Worm (Caenorhabditis elegans): ENCODE measurements around the gene ergo-1.

ergo-1 gene

DNA sequence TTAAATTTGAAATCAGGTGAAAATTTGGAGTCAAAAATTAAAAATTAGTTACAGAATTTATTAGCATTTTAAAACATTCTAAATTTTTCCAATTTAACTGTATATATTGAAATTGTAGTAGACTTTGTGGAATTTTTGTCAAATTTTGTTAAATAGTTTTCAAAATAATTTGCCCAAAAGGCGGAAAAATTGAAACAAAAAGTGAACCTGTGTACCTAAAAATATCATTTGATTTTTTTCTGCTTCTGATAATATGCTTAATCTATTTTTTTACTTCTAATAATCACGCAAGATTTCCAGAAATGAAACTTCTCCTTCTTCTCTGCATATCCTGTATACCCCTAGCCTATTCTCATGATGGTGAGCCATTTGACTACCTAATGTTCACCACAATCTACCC lies 52.7 kb downstream of the ergo-1 start, which contains the start of gene rnst-2:
Gene rnst-2, plus strand, starts transcription at position 301 of the 400 bp plus-strand sequence.
- no peak for TF ChIP-seq ama-1 (optimal IDR thresholded peaks at IDR 0.05)
- no peak for TF ChIP-seq pha-4 (tag; optimal IDR thresholded peaks at IDR 0.05)
- no peak for TF ChIP-seq npax-4 (tag; optimal IDR thresholded peaks at IDR 0.05)
- TF ChIP-seq tbx-7 (tag; optimal IDR thresholded peaks at IDR 0.05) = no peak
- no peak for TF ChIP-seq ceh-6 (GFP tag; optimal IDR thresholded peaks at IDR 0.05)
- no peak for TF ChIP-seq sdc-2 (tag; optimal IDR thresholded peaks at IDR 0.05)
- no peak for TF ChIP-seq pha-2 (tag; optimal IDR thresholded peaks at IDR 0.05)
- TF ChIP-seq fax-1 (tag; optimal IDR thresholded peaks at IDR 0.05) = no peak
- TF ChIP-seq ets-4 (tag; optimal IDR thresholded peaks at IDR 0.05) = no peak
- TF ChIP-seq K02D7.2 (tag; optimal IDR thresholded peaks at IDR 0.05) = no peak
- TF ChIP-seq odd-2 (tag; optimal IDR thresholded peaks at IDR 0.05) = no peak
- TF ChIP-seq T23F11.4 (GFP tag; optimal IDR thresholded peaks at IDR 0.05) = no peak
- no peak for TF ChIP-seq ceh-24 (tag; optimal IDR thresholded peaks at IDR 0.05)
- no peak for TF ChIP-seq ceh-2 (tag; optimal IDR thresholded peaks at IDR 0.05)
- no peak for TF ChIP-seq pqm-1 (tag; optimal IDR thresholded peaks at IDR 0.05)
- no peak for TF ChIP-seq ceh-9 (tag; optimal IDR thresholded peaks at IDR 0.05)
- TF ChIP-seq nhr-232 (tag; optimal IDR thresholded peaks at IDR 0.05) = no peak
- no peak for TF ChIP-seq unc-55 (GFP tag; optimal IDR thresholded peaks at IDR 0.05)
- TF ChIP-seq ztf-16 (tag; optimal IDR thresholded peaks at IDR 0.05) = no peak

DNA sequence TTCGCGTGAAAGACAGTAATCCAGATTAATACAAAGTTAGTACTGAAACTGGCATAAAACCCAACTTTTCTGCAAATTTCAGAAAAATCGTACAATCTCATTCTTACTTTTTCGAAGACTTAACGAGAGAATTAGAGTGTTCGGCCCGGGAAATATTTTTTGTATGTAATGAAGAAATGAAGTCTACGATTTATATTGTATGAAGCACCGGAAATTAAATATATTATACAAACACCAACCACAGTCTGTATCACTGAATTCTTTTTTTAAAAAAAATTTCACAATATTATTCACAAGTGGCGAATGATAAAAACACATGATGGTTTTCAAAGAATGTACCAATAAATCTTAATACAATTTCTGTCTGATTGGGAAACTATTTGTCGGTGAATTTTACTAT lies 55.9 kb downstream of the ergo-1 start, which contains the start of gene str-67:
Gene str-67, minus strand, starts transcription at position 101 of the 400 bp plus-strand sequence.
- TF ChIP-seq elt-4 (tag; optimal IDR thresholded peaks at IDR 0.05) (no peak), rnt-1 (tag; optimal IDR thresholded peaks at IDR 0.05) (no peak), pat-9 (tag; optimal IDR thresholded peaks at IDR 0.05) (no peak), hlh-6 (tag; optimal IDR thresholded peaks at IDR 0.05) (no peak), C38D4.7 (GFP tag; optimal IDR thresholded peaks at IDR 0.05) (no peak), ceh-24 (tag; optimal IDR thresholded peaks at IDR 0.05) (no peak), hlh-8 (tag; optimal IDR thresholded peaks at IDR 0.05) (no peak), K09A11.1 (tag; optimal IDR thresholded peaks at IDR 0.05; ENCODE audit: insufficient read depth) (no peak), Y22D7AL.16 (tag; optimal IDR thresholded peaks at IDR 0.05) (no peak), F13H6.1 (tag; optimal IDR thresholded peaks at IDR 0.05) (no peak), elt-2 (tag; optimal IDR thresholded peaks at IDR 0.05) (no peak), fkh-10 (GFP tag; optimal IDR thresholded peaks at IDR 0.05) (no peak), mec-3 (tag; optimal IDR thresholded peaks at IDR 0.05; ENCODE audit: borderline replicate concordance) (no peak), nfya-1 (tag; optimal IDR thresholded peaks at IDR 0.05) (no peak), sox-2 (GFP tag; IDR thresholded peaks at IDR 0.05) (no peak)

DNA sequence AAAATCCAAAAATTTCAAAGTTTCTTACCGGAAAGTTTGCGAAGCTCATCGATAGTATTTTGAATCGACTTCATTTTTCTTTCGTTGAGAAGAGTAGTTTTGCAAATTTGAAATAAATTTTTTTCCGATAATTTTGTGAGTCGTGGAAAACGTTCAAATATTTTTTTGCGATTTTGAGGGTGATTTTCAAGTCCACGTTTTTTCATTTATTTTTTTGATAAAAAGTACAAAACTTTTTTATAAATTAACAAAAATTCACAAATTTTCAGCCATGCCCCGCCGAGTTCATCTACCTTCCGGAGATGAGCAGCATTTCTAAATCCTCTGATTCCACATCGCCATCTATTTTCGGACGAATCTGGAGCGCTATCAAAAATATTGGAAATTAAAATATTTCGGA lies 58.9 kb downstream of the ergo-1 start, which contains the start of gene K10C9.7:
Gene K10C9.7, minus strand, starts transcription at position 101 of the 400 bp plus-strand sequence.
- no peak for TF ChIP-seq nfya-1 (tag; optimal IDR thresholded peaks at IDR 0.05)
- TF ChIP-seq dmd-4 (tag; optimal IDR thresholded peaks at IDR 0.05; ENCODE audit: borderline replicate concordance) = no peak
- TF ChIP-seq npax-4 (tag; optimal IDR thresholded peaks at IDR 0.05) = no peak
- TF ChIP-seq odd-2 (tag; optimal IDR thresholded peaks at IDR 0.05) = no peak
- TF ChIP-seq hlh-30 (tag; optimal IDR thresholded peaks at IDR 0.05; ENCODE audit: insufficient read depth) = no peak

All from whole organism, late embryonic.